Fruit fly (Drosophila melanogaster) whole organism, wandering third instar larva: ENCODE results near the gene galla-2.

Source experiments
- Abd-B ChIP-seq: fragments of >200 bp; optimal IDR thresholded peaks from 2 replicates; lab custom pipeline; 2017; ENCODE audit warnings: missing biosample characterization, missing genetic modification characterization
- CG32264 ChIP-seq: fragments of 200-800 bp; sonication (Bioruptor generic); optimal IDR thresholded peaks from 2 replicates; lab custom pipeline; 2016; ENCODE audit warnings: missing biosample characterization, missing genetic modification characterization
- CG9705 ChIP-seq: fragments of 200-800 bp; sonication (Bioruptor generic); optimal IDR thresholded peaks from 2 replicates; lab custom pipeline; 2018; ENCODE audit warnings: missing biosample characterization, mild to moderate bottlenecking, missing genetic modification characterization
- Dfd ChIP-seq: fragments of >200 bp; optimal IDR thresholded peaks from 2 replicates; lab custom pipeline; 2017; ENCODE audit warnings: missing biosample characterization, missing genetic modification characterization
- GATAd ChIP-seq: sonication (Bioruptor generic); optimal IDR thresholded peaks from 2 replicates; lab custom pipeline; 2016; ENCODE audit warnings: missing biosample characterization, missing genetic modification characterization
- HLH106 ChIP-seq: fragments of 200-800 bp; optimal IDR thresholded peaks from 3 replicates; lab custom pipeline; 2019; ENCODE audit warnings: missing biosample characterization, mild to moderate bottlenecking, missing genetic modification characterization, moderate library complexity
- Hnf4 ChIP-seq: fragments of 200-800 bp; sonication (Bioruptor generic); optimal IDR thresholded peaks from 2 replicates; lab custom pipeline; 2016; ENCODE audit warnings: missing biosample characterization, mild to moderate bottlenecking, missing genetic modification characterization
- Hr78 ChIP-seq: fragments of >200 bp; optimal IDR thresholded peaks from 2 replicates; lab custom pipeline; 2017; ENCODE audit warnings: missing biosample characterization, missing genetic modification characterization
- Jra ChIP-seq: sonication (Bioruptor generic); optimal IDR thresholded peaks from 2 replicates; lab custom pipeline; 2016; ENCODE audit warnings: missing biosample characterization, missing genetic modification characterization
- Mio ChIP-seq: sonication (Bioruptor generic); optimal IDR thresholded peaks from 2 replicates; lab custom pipeline; 2016; ENCODE audit warnings: missing biosample characterization, missing genetic modification characterization
- Myc ChIP-seq: fragments of >200 bp; optimal IDR thresholded peaks from 2 replicates; lab custom pipeline; 2017
- N ChIP-seq: fragments of >200 bp; optimal IDR thresholded peaks from 2 replicates; lab custom pipeline; 2018; ENCODE audit warnings: missing biosample characterization, missing external identifiers, missing genetic modification characterization
- OdsH ChIP-seq: fragments of 200-800 bp; sonication (Bioruptor generic); optimal IDR thresholded peaks from 2 replicates; lab custom pipeline; 2016; ENCODE audit warnings: missing biosample characterization, mild to moderate bottlenecking, missing genetic modification characterization
- Rel ChIP-seq, 2 experiments: fragments of 200-800 bp; sonication (Bioruptor generic) in 1 of 2; optimal IDR thresholded peaks; 2 replicates in 1 of 2; 3 replicates in 1 of 2; lab custom pipeline; 2016 to 2019; ENCODE audit warnings: mild to moderate bottlenecking in 2 of 2, missing biosample characterization in 2 of 2, missing genetic modification characterization in 2 of 2, moderate library complexity in 1 of 2
- Sp1 ChIP-seq: fragments of 200-800 bp; sonication (Bioruptor generic); optimal IDR thresholded peaks from 3 replicates; lab custom pipeline; 2019; ENCODE audit warnings: missing biosample characterization, mild to moderate bottlenecking, missing genetic modification characterization, moderate library complexity
- Vsx2 ChIP-seq: fragments of 200-300, 225-300 bp; sonication (Bioruptor generic); optimal IDR thresholded peaks from 2 replicates; lab custom pipeline; 2018; ENCODE audit warnings: missing biosample characterization, missing genetic modification characterization; ENCODE audit not compliant: partially characterized antibody
- br ChIP-seq: fragments of 200-800 bp; sonication (Bioruptor generic); optimal IDR thresholded peaks from 2 replicates; lab custom pipeline; 2016; ENCODE audit warnings: missing biosample characterization, missing genetic modification characterization
- brk ChIP-seq: fragments of 200-800 bp; sonication (Bioruptor generic); optimal IDR thresholded peaks from 2 replicates; lab custom pipeline; 2016; ENCODE audit warnings: missing biosample characterization, mild to moderate bottlenecking, missing genetic modification characterization
- dl ChIP-seq, 2 experiments: fragments of 175-275, 200-275 bp in 1 of 2; fragments of 200-275 bp in 1 of 2; sonication (Bioruptor generic); optimal IDR thresholded peaks; lab custom pipeline; 2018; ENCODE audit warnings: mild to moderate bottlenecking in 2 of 2, missing biosample characterization in 2 of 2, missing genetic modification characterization in 2 of 2, moderate library complexity in 2 of 2; ENCODE audit not compliant: partially characterized antibody in 2 of 2, insufficient read depth in 1 of 2
- dmrt93B ChIP-seq: fragments of 200-800 bp; sonication (Bioruptor generic); optimal IDR thresholded peaks from 2 replicates; lab custom pipeline; 2018; ENCODE audit warnings: missing biosample characterization, mild to moderate bottlenecking, missing genetic modification characterization
- dsf ChIP-seq: sonication (Bioruptor generic); optimal IDR thresholded peaks from 2 replicates; lab custom pipeline; 2016; ENCODE audit warnings: missing biosample characterization, missing genetic modification characterization, borderline replicate concordance
- ey ChIP-seq: fragments of 200-800 bp; sonication (Bioruptor generic); optimal IDR thresholded peaks from 2 replicates; lab custom pipeline; 2016; ENCODE audit warnings: missing biosample characterization, missing genetic modification characterization
- foxo ChIP-seq, 2 experiments: fragments of 200-800 bp; sonication (Bioruptor generic); optimal IDR thresholded peaks; 2 replicates in 1 of 2; 3 replicates in 1 of 2; lab custom pipeline; 2016 to 2017; ENCODE audit warnings: missing biosample characterization in 2 of 2, missing genetic modification characterization in 2 of 2
- fru ChIP-seq: fragments of 200-800 bp; sonication (Bioruptor generic); optimal IDR thresholded peaks from 3 replicates; lab custom pipeline; 2016; ENCODE audit warnings: missing biosample characterization, mild to moderate bottlenecking, missing genetic modification characterization
- h ChIP-seq: fragments of 200-800 bp; sonication (Bioruptor generic); optimal IDR thresholded peaks from 3 replicates; lab custom pipeline; 2016; ENCODE audit warnings: missing biosample characterization, mild to moderate bottlenecking, missing genetic modification characterization
- jim ChIP-seq: fragments of 175-275, 200-325 bp; sonication (Bioruptor generic); optimal IDR thresholded peaks from 2 replicates; lab custom pipeline; 2016; ENCODE audit warnings: missing biosample characterization, mild to moderate bottlenecking, missing genetic modification characterization
- lola ChIP-seq: fragments of >200 bp; optimal IDR thresholded peaks from 2 replicates; lab custom pipeline; 2017; ENCODE audit warnings: missing biosample characterization, missing genetic modification characterization
- pan ChIP-seq: fragments of >200 bp; optimal IDR thresholded peaks from 2 replicates; lab custom pipeline; 2017
- psq ChIP-seq: fragments of 200-800 bp; sonication (Bioruptor generic); optimal IDR thresholded peaks from 3 replicates; lab custom pipeline; 2017; ENCODE audit warnings: missing biosample characterization, mild to moderate bottlenecking, missing genetic modification characterization, moderate library complexity
- rgr ChIP-seq: fragments of 200-800 bp; sonication (Bioruptor generic); optimal IDR thresholded peaks from 3 replicates; lab custom pipeline; 2016; ENCODE audit warnings: missing biosample characterization, mild to moderate bottlenecking, missing genetic modification characterization
- sv ChIP-seq: fragments of 200-800 bp; sonication (Bioruptor generic); optimal IDR thresholded peaks from 3 replicates; lab custom pipeline; 2016; ENCODE audit warnings: missing biosample characterization, missing genetic modification characterization
- tai ChIP-seq: sonication (Bioruptor generic); optimal IDR thresholded peaks from 2 replicates; lab custom pipeline; 2016; ENCODE audit warnings: missing biosample characterization, missing genetic modification characterization
- usp ChIP-seq: fragments of >200 bp; optimal IDR thresholded peaks from 2 replicates; lab custom pipeline; 2017; ENCODE audit warnings: missing biosample characterization, missing genetic modification characterization
- woc ChIP-seq: sonication (Bioruptor generic); optimal IDR thresholded peaks from 2 replicates; lab custom pipeline; 2016; ENCODE audit warnings: missing biosample characterization, mild to moderate bottlenecking, missing genetic modification characterization

galla-2 gene

dm6 chr3L:10913214-10913613, 30.5 kb downstream of the galla-2 start (continued):
- peak; percentile 28 for TF ChIP-seq rgr (GFP tag; lab: Kevin White, UChicago)
- TF ChIP-seq GATAd (GFP tag; lab: Kevin White, UChicago) = no peak
- TF ChIP-seq pan (lab: Kevin White, UChicago) = no peak
- no peak for TF ChIP-seq dmrt93B (GFP tag; lab: Kevin White, UChicago)
- TF ChIP-seq jim (GFP tag; lab: Kevin White, UChicago) = no peak
- TF ChIP-seq dl (GFP tag; optimal IDR thresholded peaks at IDR 0.05; lab: Kevin White, UChicago; ENCODE audit: insufficient read depth in 1 of 2, partially characterized antibody in 2 of 2) = no peak
- no peak for TF ChIP-seq usp (GFP tag; lab: Kevin White, UChicago)
- peak; percentile 49 for TF ChIP-seq HLH106 (tag; lab: Kevin White, UChicago)
- TF ChIP-seq Hr78 (GFP tag; lab: Kevin White, UChicago) = no peak
- peak; percentile 34 for TF ChIP-seq fru (GFP tag; lab: Kevin White, UChicago)

dm6 chr3L:10917263-10917662, 34.6 kb downstream of the galla-2 start:
- TF ChIP-seq fru (GFP tag; lab: Kevin White, UChicago) (no peak), pan (lab: Kevin White, UChicago) (no peak)

- TF ChIP-seq N (GFP tag; lab: Kevin White, UChicago) = no peak
- no peak for TF ChIP-seq Rel (GFP tag; optimal IDR thresholded peaks at IDR 0.05; lab: Kevin White, UChicago)
- TF ChIP-seq Rel (tag; optimal IDR thresholded peaks at IDR 0.05; lab: Kevin White, UChicago) = no peak
- TF ChIP-seq tai = no peak
- no peak for TF ChIP-seq Myc (lab: Kevin White, UChicago)
- TF ChIP-seq jim (GFP tag; lab: Kevin White, UChicago) = no peak
- no peak for TF ChIP-seq foxo (GFP tag; optimal IDR thresholded peaks at IDR 0.05; lab: Kevin White, UChicago)
- TF ChIP-seq Hnf4 (GFP tag; lab: Kevin White, UChicago) = no peak
- no peak for TF ChIP-seq CG32264 (GFP tag; lab: Kevin White, UChicago)
Observed at dm6 chr3L:10918454-10918853, 35.8 kb downstream of the galla-2 start.

- no peak for TF ChIP-seq N (GFP tag; lab: Kevin White, UChicago)
- TF ChIP-seq h (GFP tag; lab: Kevin White, UChicago) = no peak
- TF ChIP-seq Abd-B (GFP tag; lab: Kevin White, UChicago) = no peak
Observed at dm6 chr3L:10922973-10923372, 40.3 kb downstream of the galla-2 start.

- TF ChIP-seq fru (GFP tag; lab: Kevin White, UChicago) (no peak), Rel (GFP tag; optimal IDR thresholded peaks at IDR 0.05; lab: Kevin White, UChicago) (no peak), Rel (tag; optimal IDR thresholded peaks at IDR 0.05; lab: Kevin White, UChicago) (no peak), Mio (no peak), br (GFP tag; lab: Kevin White, UChicago) (no peak)
Observed at dm6 chr3L:10924683-10925082, 42.0 kb downstream of the galla-2 start.

dm6 chr3L:10927349-10927748, 44.7 kb downstream of the galla-2 start:
- TF ChIP-seq usp (GFP tag; lab: Kevin White, UChicago) (no peak), foxo (GFP tag; optimal IDR thresholded peaks at IDR 0.05; lab: Kevin White, UChicago) (peak in 1 of 2 experiments; percentile 18), tai (no peak), Hr78 (GFP tag; lab: Kevin White, UChicago) (no peak), OdsH (GFP tag; lab: Kevin White, UChicago) (peak; percentile 24), Dfd (GFP tag; lab: Kevin White, UChicago) (no peak), psq (peak; percentile 17), woc (peak; percentile 6), rgr (GFP tag; lab: Kevin White, UChicago) (no peak), jim (GFP tag; lab: Kevin White, UChicago) (no peak)

dm6 chr3L:10927953-10928352, 45.3 kb downstream of the galla-2 start:
- TF ChIP-seq dsf (GFP tag; lab: Kevin White, UChicago) (no peak), GATAd (GFP tag; lab: Kevin White, UChicago) (no peak), N (GFP tag; lab: Kevin White, UChicago) (no peak), brk (GFP tag; lab: Kevin White, UChicago) (no peak), Vsx2 (no peak), br (GFP tag; lab: Kevin White, UChicago) (no peak), tai (no peak), dmrt93B (GFP tag; lab: Kevin White, UChicago) (no peak), foxo (GFP tag; optimal IDR thresholded peaks at IDR 0.05; lab: Kevin White, UChicago) (peak in 1 of 2 experiments; percentile 37), psq (no peak), Jra (no peak), lola (GFP tag; lab: Kevin White, UChicago) (no peak), Myc (lab: Kevin White, UChicago) (no peak), jim (GFP tag; lab: Kevin White, UChicago) (no peak), Abd-B (GFP tag; lab: Kevin White, UChicago) (no peak), HLH106 (tag; lab: Kevin White, UChicago) (peak; percentile 15), CG32264 (GFP tag; lab: Kevin White, UChicago) (no peak), CG9705 (GFP tag; lab: Kevin White, UChicago) (no peak), Hr78 (GFP tag; lab: Kevin White, UChicago) (no peak), Sp1 (GFP tag; lab: Kevin White, UChicago) (peak; percentile 31), h (GFP tag; lab: Kevin White, UChicago) (peak; percentile 25), Rel (GFP tag; optimal IDR thresholded peaks at IDR 0.05; lab: Kevin White, UChicago) (no peak), Rel (tag; optimal IDR thresholded peaks at IDR 0.05; lab: Kevin White, UChicago) (no peak), dl (GFP tag; optimal IDR thresholded peaks at IDR 0.05; lab: Kevin White, UChicago; ENCODE audit: insufficient read depth in 1 of 2, partially characterized antibody in 2 of 2) (no peak), Dfd (GFP tag; lab: Kevin White, UChicago) (no peak), ey (GFP tag; lab: Kevin White, UChicago) (no peak), sv (GFP tag; lab: Kevin White, UChicago) (no peak), fru (GFP tag; lab: Kevin White, UChicago) (peak; percentile 39)
